Worm (Caenorhabditis elegans) whole organism, L2 larva: ENCODE measurements around the gene pitr-4.

Experiments
- R02D3.7 ChIP-seq: fragments of 150-350 bp; optimal IDR thresholded peaks from 2 replicates; lab custom pipeline; 2014; ENCODE audit warnings: missing biosample characterization, missing genetic modification characterization
- Y55F3AM.14 ChIP-seq: fragments of 200-800 bp; sonication (Bioruptor generic); optimal IDR thresholded peaks from 2 replicates; lab custom pipeline; 2018; ENCODE audit warnings: mild to moderate bottlenecking, missing genetic modification characterization, missing compliant biosample characterization
- blmp-1 ChIP-seq: sonication (generic microtip); optimal IDR thresholded peaks from 2 replicates; lab custom pipeline; 2017; ENCODE audit warnings: missing genetic modification characterization, mild to moderate bottlenecking, missing compliant biosample characterization, antibody characterized with exemption, moderate library complexity; ENCODE audit not compliant: insufficient read depth
- ceh-82 ChIP-seq: fragments of 150-350 bp; optimal IDR thresholded peaks from 2 replicates; lab custom pipeline; 2014; ENCODE audit warnings: missing biosample characterization, missing genetic modification characterization
- elt-1 ChIP-seq: fragments of 150-350 bp; optimal IDR thresholded peaks from 2 replicates; lab custom pipeline; 2014; ENCODE audit warnings: missing biosample characterization, missing genetic modification characterization
- lin-13 ChIP-seq: fragments of 150-350 bp; optimal IDR thresholded peaks from 2 replicates; lab custom pipeline; 2014; ENCODE audit warnings: missing biosample characterization, missing genetic modification reagents, missing genetic modification characterization
- nhr-11 ChIP-seq: fragments of 150-350 bp; optimal IDR thresholded peaks from 2 replicates; lab custom pipeline; 2014; ENCODE audit warnings: missing biosample characterization, missing genetic modification characterization
- snpc-4 ChIP-seq: fragments of 150-350 bp; optimal IDR thresholded peaks from 2 replicates; lab custom pipeline; 2014; ENCODE audit warnings: missing biosample characterization, missing genetic modification characterization
- unc-62 ChIP-seq: fragments of 150-350 bp; optimal IDR thresholded peaks from 2 replicates; lab custom pipeline; 2014; ENCODE audit warnings: missing biosample characterization, missing genetic modification reagents, missing genetic modification characterization

DNA sequence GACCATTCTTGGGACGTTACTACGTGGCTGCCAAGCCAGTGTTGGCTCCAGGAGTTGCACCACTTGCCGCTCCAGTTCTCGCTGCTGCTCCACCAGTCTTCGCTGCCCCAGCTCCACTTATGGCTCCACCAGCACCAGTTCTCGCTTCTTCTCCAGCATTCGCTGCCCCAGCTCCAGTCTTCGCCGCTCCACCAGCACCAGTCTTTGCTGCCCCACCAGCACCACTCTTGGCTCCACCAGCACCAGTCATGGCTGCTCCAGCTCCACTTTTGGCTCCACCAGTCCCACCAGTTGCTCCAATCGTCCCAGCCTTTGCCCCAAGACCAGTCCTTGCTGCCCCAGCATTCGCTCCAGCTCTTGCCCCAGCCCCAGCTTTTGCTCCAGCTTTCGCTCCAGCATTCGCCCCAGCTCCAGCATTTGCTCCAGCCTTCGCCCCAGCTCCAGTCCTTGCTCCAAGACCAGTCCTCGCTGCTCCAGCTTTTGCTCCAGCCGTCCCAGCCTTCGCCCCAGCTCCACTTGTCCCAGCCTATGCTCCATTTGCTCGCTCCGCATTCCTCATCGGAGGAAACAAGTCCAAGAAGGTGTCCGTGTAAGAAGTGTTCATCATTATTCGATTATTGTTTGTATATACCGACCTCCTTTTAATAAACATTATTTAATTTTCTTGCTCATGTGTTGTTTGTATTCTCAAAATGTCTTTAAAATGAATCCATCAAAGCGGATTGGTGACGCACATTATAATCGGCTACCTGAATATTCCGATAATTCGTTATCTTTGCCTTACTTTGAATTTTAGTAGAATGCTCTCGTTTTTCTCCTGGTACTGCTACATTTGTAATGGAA, 35.6 kb downstream of the pitr-4 start, which contains the start of gene T06E4.7:
- TF ChIP-seq ceh-82 (tag; lab: Kevin White, UChicago) (no peak), R02D3.7 (no peak), unc-62 (GFP tag; lab: Kevin White, UChicago) (no peak), Y55F3AM.14 (GFP tag; lab: Kevin White, UChicago) (no peak), snpc-4 (no peak), lin-13 (no peak), nhr-11 (no peak), elt-1 (tag; lab: Kevin White, UChicago) (no peak), blmp-1 (tag; lab: Kevin White, UChicago) (no peak)
